Worm (Caenorhabditis elegans): Measurements from ENCODE around the gene cchl-1.
"Not testable (repeated sequence)": the region's sequence is repeated elsewhere in the genome, so short reads cannot be mapped to it uniquely, and the experiment has no call there.

DNA sequence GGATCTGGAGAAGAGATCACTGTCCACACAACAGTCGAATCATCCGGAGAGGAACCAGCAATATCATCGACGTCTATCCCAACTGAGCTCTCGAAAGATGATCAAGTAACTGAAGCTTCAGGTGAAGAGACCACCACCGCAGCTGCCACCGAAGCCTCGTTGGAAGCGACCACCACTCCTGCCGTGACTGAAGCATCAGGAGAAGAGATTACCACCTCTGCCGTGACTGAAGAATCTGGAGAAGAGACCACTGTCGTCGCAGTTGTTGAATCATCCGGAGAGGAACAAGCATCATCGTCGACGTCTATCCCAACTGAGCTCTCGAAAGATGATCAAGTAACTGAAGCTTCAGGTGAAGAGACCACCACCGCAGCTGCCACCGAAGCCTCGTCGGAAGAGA lies 24.5 kb downstream of the cchl-1 start:
- not testable (repeated sequence) for TF ChIP-seq nfya-1 (tag; optimal IDR thresholded peaks at IDR 0.05; ENCODE audit: borderline replicate concordance, insufficient read depth); Y67H2A.10 (GFP tag; conservative IDR thresholded peaks at IDR 0.05); unc-62 (GFP tag; optimal IDR thresholded peaks at IDR 0.05); ets-4 (GFP tag; optimal IDR thresholded peaks at IDR 0.05); akir-1 (GFP tag; optimal IDR thresholded peaks at IDR 0.05); fkh-3 (tag; optimal IDR thresholded peaks at IDR 0.05); F33H1.4 (GFP tag; IDR thresholded peaks at IDR 0.05); snpc-4 (GFP tag; optimal IDR thresholded peaks at IDR 0.05); snpc-4 (tag; optimal IDR thresholded peaks at IDR 0.05); ccch-3 (GFP tag; optimal IDR thresholded peaks at IDR 0.05); nhr-120 (GFP tag; IDR thresholded peaks at IDR 0.05); lin-40 (tag; optimal IDR thresholded peaks at IDR 0.05); him-1 (tag; optimal IDR thresholded peaks at IDR 0.05)

Measured in whole organism, young adult.